Fruit fly (Drosophila melanogaster): ENCODE results near the gene Marf1.

Gene Marf1

dm6 chr2L:22281900-22282299 is 26.7 kb upstream of the Marf1 start (continued):
- no peak for TF ChIP-seq chm (GFP tag; IDR thresholded peaks at IDR 0.05)
- TF ChIP-seq ind (GFP tag; optimal IDR thresholded peaks at IDR 0.05): no peak
- peak; percentile 34; the same call in 1 of the 2 replicates for TF ChIP-seq Dref (GFP tag; IDR thresholded peaks at IDR 0.05)
- no peak for TF ChIP-seq Fer3 (tag; optimal IDR thresholded peaks at IDR 0.05)
- TF ChIP-seq Jarid2 (GFP tag; optimal IDR thresholded peaks at IDR 0.05): no peak
- TF ChIP-seq CG6254 (GFP tag; optimal IDR thresholded peaks at IDR 0.05): no peak
- TF ChIP-seq CG14014 (GFP tag; IDR thresholded peaks at IDR 0.05): no peak
- TF ChIP-seq CG11560 (tag; IDR thresholded peaks at IDR 0.05): peak; percentile 18; the same call in 1 of the 3 replicates
- TF ChIP-seq CG3995 (GFP tag; optimal IDR thresholded peaks at IDR 0.05): no peak
- 0 out of 2 replicates have a peak, but pooled peaks have one; percentile 13 for TF ChIP-seq gt (GFP tag; IDR thresholded peaks at IDR 0.05)
- peak; percentile 34; the same call in 2 of the 3 replicates for TF ChIP-seq vnd (GFP tag; IDR thresholded peaks at IDR 0.05; ENCODE audit: partially characterized antibody)
- no peak for TF ChIP-seq crol (GFP tag; IDR thresholded peaks at IDR 0.05)
- 0 out of 3 replicates have a peak, but pooled peaks have one; percentile 30 for TF ChIP-seq ase (GFP tag; IDR thresholded peaks at IDR 0.05)
- TF ChIP-seq CG43689 (GFP tag; IDR thresholded peaks at IDR 0.05): no peak
- TF ChIP-seq yki (optimal IDR thresholded peaks at IDR 0.05): no peak
- no peak for TF ChIP-seq CG3163 (GFP tag; optimal IDR thresholded peaks at IDR 0.05)
- TF ChIP-seq pzg (GFP tag; optimal IDR thresholded peaks at IDR 0.05): no peak
- no peak for TF ChIP-seq CG11695 (GFP tag; IDR thresholded peaks at IDR 0.05)
- no peak for TF ChIP-seq Side (GFP tag; optimal IDR thresholded peaks at IDR 0.05)
- TF ChIP-seq CG12071 (GFP tag; optimal IDR thresholded peaks at IDR 0.05): no peak
- TF ChIP-seq grn (GFP tag; optimal IDR thresholded peaks at IDR 0.05): no peak
- TF ChIP-seq CG9727 (GFP tag; optimal IDR thresholded peaks at IDR 0.05): no peak
- no peak for TF ChIP-seq bowl (GFP tag; IDR thresholded peaks at IDR 0.05)
- no peak for TF ChIP-seq CG12769 (tag; optimal IDR thresholded peaks at IDR 0.05)
- no peak for TF ChIP-seq Atf6 (GFP tag; IDR thresholded peaks at IDR 0.05)
- 0 out of 3 replicates have a peak, but pooled peaks have one; percentile 38 for TF ChIP-seq CG7357 (GFP tag; IDR thresholded peaks at IDR 0.05)
- no peak for TF ChIP-seq bbx (GFP tag; IDR thresholded peaks at IDR 0.05; ENCODE audit: partially characterized antibody)
- peak; percentile 34; the same call in 1 of the 2 replicates for TF ChIP-seq CG9215 (GFP tag; IDR thresholded peaks at IDR 0.05)
- TF ChIP-seq corto (GFP tag; optimal IDR thresholded peaks at IDR 0.05): no peak
- TF ChIP-seq maf-S (GFP tag; optimal IDR thresholded peaks at IDR 0.05): no peak
- TF ChIP-seq ranshi (GFP tag; IDR thresholded peaks at IDR 0.05): peak; percentile 22; the same call in 1 of the 2 replicates
- TF ChIP-seq ATbp (GFP tag; optimal IDR thresholded peaks at IDR 0.05): no peak
- TF ChIP-seq Hsf (GFP tag; optimal IDR thresholded peaks at IDR 0.05): no peak
- peak; percentile 43; the same call in 1 of the 2 replicates for TF ChIP-seq ssp (GFP tag; IDR thresholded peaks at IDR 0.05)
- TF ChIP-seq CG11723 (GFP tag; optimal IDR thresholded peaks at IDR 0.05): no peak
- no peak for TF ChIP-seq CG10267 (tag; optimal IDR thresholded peaks at IDR 0.05)
- TF ChIP-seq HmgZ (tag; optimal IDR thresholded peaks at IDR 0.05): no peak
- no peak for TF ChIP-seq ham (GFP tag; IDR thresholded peaks at IDR 0.05)
- TF ChIP-seq YL-1 (GFP tag; optimal IDR thresholded peaks at IDR 0.05): no peak
- TF ChIP-seq ap (GFP tag; IDR thresholded peaks at IDR 0.05): 0 out of 2 replicates have a peak, but pooled peaks have one; percentile 12
- no peak for TF ChIP-seq CG12299 (tag; optimal IDR thresholded peaks at IDR 0.05)
- TF ChIP-seq E2f1 (GFP tag; IDR thresholded peaks at IDR 0.05): 0 out of 2 replicates have a peak, but pooled peaks have one; percentile 18
- no peak for TF ChIP-seq CrebB (tag; optimal IDR thresholded peaks at IDR 0.05)
- TF ChIP-seq Lhr (GFP tag; optimal IDR thresholded peaks at IDR 0.05): no peak
- TF ChIP-seq CG33557 (GFP tag; optimal IDR thresholded peaks at IDR 0.05): no peak
- TF ChIP-seq knrl (GFP tag; IDR thresholded peaks at IDR 0.05; ENCODE audit: partially characterized antibody): peak; percentile 25; the same call in 2 of the 3 replicates
- no peak for TF ChIP-seq vvl (GFP tag; IDR thresholded peaks at IDR 0.05)
- no peak for TF ChIP-seq ewg (GFP tag; optimal IDR thresholded peaks at IDR 0.05)
- TF ChIP-seq CG17568 (GFP tag; optimal IDR thresholded peaks at IDR 0.05): no peak
- no peak for TF ChIP-seq CG2199 (GFP tag; IDR thresholded peaks at IDR 0.05)
- TF ChIP-seq Dip3 (GFP tag; optimal IDR thresholded peaks at IDR 0.05): no peak

Measured in whole organism, embryonic.